Worm (Caenorhabditis elegans): ENCODE data around the gene K02E11.3.

DNA sequence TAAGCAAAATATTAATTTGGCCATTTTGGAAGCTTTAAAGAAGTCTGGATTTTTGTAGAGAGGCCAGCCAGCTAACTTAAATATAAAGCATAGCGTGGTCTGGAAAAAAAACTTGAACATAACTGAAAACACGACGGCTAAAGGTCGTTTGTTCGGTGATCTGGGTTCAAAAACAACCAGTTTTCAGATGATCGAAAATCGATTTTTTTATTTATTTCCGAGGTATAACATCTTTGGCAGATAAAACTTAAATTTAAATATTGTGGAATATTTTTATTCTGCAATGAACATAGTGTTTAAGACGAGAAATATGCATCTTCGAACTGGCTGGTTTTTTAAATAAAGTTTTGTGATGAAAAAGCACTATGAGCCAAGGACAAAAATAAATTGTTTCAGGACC is 22.0 kb upstream of the K02E11.3 start, which contains the start of gene F40G12.4:
- TF ChIP-seq him-1 (tag; optimal IDR thresholded peaks at IDR 0.05) = no peak
- no peak for TF ChIP-seq dao-5 (tag; optimal IDR thresholded peaks at IDR 0.05)

Data from whole organism, L4/young adult.